Worm (Caenorhabditis elegans) whole organism, L2 larva: ENCODE measurements around the gene pink-1.
A peak's percentile ranks its signal among the peaks of the same experiment; 100 is the strongest.

Experiments used
- C34F6.9 ChIP-seq: fragments of 150-350 bp; optimal IDR thresholded peaks from 2 replicates; lab custom pipeline; 2014; ENCODE audit warnings: missing biosample characterization, missing genetic modification characterization
- aly-2 ChIP-seq: fragments of 150-350 bp; optimal IDR thresholded peaks from 2 replicates; lab custom pipeline; 2014; ENCODE audit warnings: missing biosample characterization, missing genetic modification characterization
- ama-1 ChIP-seq: fragments of 150-350 bp; optimal IDR thresholded peaks from 2 replicates; lab custom pipeline; 2018; ENCODE audit warnings: inconsistent platforms
- blmp-1 ChIP-seq: sonication (generic microtip); optimal IDR thresholded peaks from 2 replicates; lab custom pipeline; 2017; ENCODE audit warnings: missing genetic modification characterization, mild to moderate bottlenecking, missing compliant biosample characterization, antibody characterized with exemption, moderate library complexity; ENCODE audit not compliant: insufficient read depth
- elt-1 ChIP-seq: fragments of 150-350 bp; optimal IDR thresholded peaks from 2 replicates; lab custom pipeline; 2014; ENCODE audit warnings: missing biosample characterization, missing genetic modification characterization
- mab-5 ChIP-seq: fragments of 150-350 bp; optimal IDR thresholded peaks from 2 replicates; lab custom pipeline; 2014; ENCODE audit warnings: missing biosample characterization, missing genetic modification characterization
- mdl-1 ChIP-seq, 2 experiments: fragments of 150-350 bp in 1 of 2; sonication (generic microtip) in 1 of 2; optimal IDR thresholded peaks; 2 replicates each; lab custom pipeline; 2017; ENCODE audit warnings: missing biosample characterization in 2 of 2, missing genetic modification characterization in 2 of 2
- nhr-10 ChIP-seq: sonication (generic microtip); optimal IDR thresholded peaks from 2 replicates; lab custom pipeline; 2017; ENCODE audit warnings: missing biosample characterization, missing genetic modification characterization
- peb-1 ChIP-seq: fragments of 150-350 bp; optimal IDR thresholded peaks from 2 replicates; lab custom pipeline; 2014; ENCODE audit warnings: missing biosample characterization, missing genetic modification characterization
- sem-4 ChIP-seq: fragments of 150-350 bp; optimal IDR thresholded peaks from 2 replicates; lab custom pipeline; 2014; ENCODE audit warnings: missing biosample characterization, missing genetic modification reagents, missing genetic modification characterization
- unc-39 ChIP-seq: fragments of 150-350 bp; optimal IDR thresholded peaks from 2 replicates; lab custom pipeline; 2014; ENCODE audit warnings: missing biosample characterization, missing genetic modification characterization
- unc-62 ChIP-seq: fragments of 150-350 bp; optimal IDR thresholded peaks from 2 replicates; lab custom pipeline; 2014; ENCODE audit warnings: missing biosample characterization, missing genetic modification reagents, missing genetic modification characterization
- zag-1 ChIP-seq: fragments of 150-350 bp; optimal IDR thresholded peaks from 2 replicates; lab custom pipeline; 2014; ENCODE audit warnings: missing biosample characterization, missing genetic modification characterization

DNA sequence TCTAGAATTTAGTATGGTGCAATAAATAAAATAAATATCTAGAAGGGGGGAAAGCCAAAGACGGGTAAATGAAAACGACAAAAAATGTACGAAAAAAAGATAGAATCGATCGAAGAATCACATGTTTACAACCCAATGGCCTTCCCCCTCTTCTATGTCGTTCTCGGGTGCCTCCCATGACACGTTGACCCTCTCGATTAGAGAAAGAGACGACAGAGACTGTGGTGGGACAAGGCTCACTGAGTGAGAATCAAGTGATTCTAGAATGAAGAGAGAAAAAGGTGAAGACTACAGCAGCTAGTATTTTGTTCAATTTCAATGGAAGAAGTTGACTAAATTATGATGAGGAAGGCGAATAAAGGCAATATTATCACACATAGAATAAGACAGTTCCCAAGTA is 30.6 kb upstream of the pink-1 start:
- TF ChIP-seq C34F6.9 (tag; lab: Kevin White, UChicago) (peak; percentile 79), unc-39 (tag; lab: Kevin White, UChicago) (no peak), zag-1 (tag; lab: Kevin White, UChicago) (no peak), ama-1 (peak; percentile 28), unc-62 (GFP tag; lab: Kevin White, UChicago) (no peak), blmp-1 (tag; lab: Kevin White, UChicago) (no peak), elt-1 (tag; lab: Kevin White, UChicago) (no peak), aly-2 (no peak), nhr-10 (tag; lab: Kevin White, UChicago) (no peak), peb-1 (tag; lab: Kevin White, UChicago) (no peak), mab-5 (tag; lab: Kevin White, UChicago) (no peak), sem-4 (tag; lab: Kevin White, UChicago) (no peak), mdl-1 (tag; optimal IDR thresholded peaks at IDR 0.05; lab: Kevin White, UChicago) (no peak)
